Worm (Caenorhabditis elegans): ENCODE measurements around the gene W03G1.5.

Gene W03G1.5

ce11 chrIV:522566-522965 lies 16.3 kb upstream of the W03G1.5 start:
- no peak for TF ChIP-seq tra-4 (tag; optimal IDR thresholded peaks at IDR 0.05)
- TF ChIP-seq flt-1 (GFP tag; IDR thresholded peaks at IDR 0.05) = no peak
- no peak for TF ChIP-seq ets-7 (tag; optimal IDR thresholded peaks at IDR 0.05)
- TF ChIP-seq hmg-4 (GFP tag; optimal IDR thresholded peaks at IDR 0.05) = no peak
- no peak for TF ChIP-seq scrt-1 (GFP tag; IDR thresholded peaks at IDR 0.05)
- TF ChIP-seq hmbx-1 (tag; optimal IDR thresholded peaks at IDR 0.05) = no peak
- TF ChIP-seq hnd-1 (tag; optimal IDR thresholded peaks at IDR 0.05) = no peak
- no peak for TF ChIP-seq B0310.2 (tag; optimal IDR thresholded peaks at IDR 0.05)
- TF ChIP-seq pes-1 (GFP tag; IDR thresholded peaks at IDR 0.05) = no peak
- TF ChIP-seq ama-1 (optimal IDR thresholded peaks at IDR 0.05) = no peak
- no peak for TF ChIP-seq sea-1 (GFP tag; conservative IDR thresholded peaks at IDR 0.05)
- no peak for TF ChIP-seq aly-1 (tag; optimal IDR thresholded peaks at IDR 0.05)
- TF ChIP-seq ceh-13 (GFP tag; optimal IDR thresholded peaks at IDR 0.05) = no peak
- no peak for TF ChIP-seq ceh-36 (tag; optimal IDR thresholded peaks at IDR 0.05)
- TF ChIP-seq tbx-37 (GFP tag; conservative IDR thresholded peaks at IDR 0.05) = no peak
- TF ChIP-seq tbx-11 (GFP tag; IDR thresholded peaks at IDR 0.05) = no peak
- no peak for TF ChIP-seq F13C5.2 (tag; optimal IDR thresholded peaks at IDR 0.05)

- TF ChIP-seq aly-1 (tag; optimal IDR thresholded peaks at IDR 0.05) (no peak), F13C5.2 (tag; optimal IDR thresholded peaks at IDR 0.05) (peak; percentile 29), tra-4 (tag; optimal IDR thresholded peaks at IDR 0.05) (no peak)
Measured at ce11 chrIV:519409-519808, 13.1 kb upstream of the W03G1.5 start, which contains the start of gene pig-1. TSS of gene pig-1 (minus strand) at chrIV:519457.

- TF ChIP-seq ama-1 (optimal IDR thresholded peaks at IDR 0.05) (no peak), scrt-1 (GFP tag; IDR thresholded peaks at IDR 0.05) (no peak), aly-1 (tag; optimal IDR thresholded peaks at IDR 0.05) (no peak), tbx-11 (GFP tag; IDR thresholded peaks at IDR 0.05) (no peak), F13C5.2 (tag; optimal IDR thresholded peaks at IDR 0.05) (no peak), flt-1 (GFP tag; IDR thresholded peaks at IDR 0.05) (no peak), tra-4 (tag; optimal IDR thresholded peaks at IDR 0.05) (no peak), hmbx-1 (tag; optimal IDR thresholded peaks at IDR 0.05) (no peak)
Measured at ce11 chrIV:504495-504894, 1.8 kb downstream of the W03G1.5 start.

ce11 chrIV:497155-497554 lies 9.1 kb downstream of the W03G1.5 start:
- TF ChIP-seq ceh-36 (tag; optimal IDR thresholded peaks at IDR 0.05) (peak; percentile 48), flt-1 (GFP tag; IDR thresholded peaks at IDR 0.05) (no peak), sea-1 (GFP tag; conservative IDR thresholded peaks at IDR 0.05) (no peak), hmbx-1 (tag; optimal IDR thresholded peaks at IDR 0.05) (no peak)

ce11 chrIV:484768-485167 lies 21.5 kb downstream of the W03G1.5 start:
- TF ChIP-seq ceh-36 (tag; optimal IDR thresholded peaks at IDR 0.05) (peak; percentile 58), sea-1 (GFP tag; conservative IDR thresholded peaks at IDR 0.05) (no peak)

- TF ChIP-seq pes-1 (GFP tag; IDR thresholded peaks at IDR 0.05) (no peak), tbx-11 (GFP tag; IDR thresholded peaks at IDR 0.05) (no peak), scrt-1 (GFP tag; IDR thresholded peaks at IDR 0.05) (no peak), ets-7 (tag; optimal IDR thresholded peaks at IDR 0.05) (no peak), B0310.2 (tag; optimal IDR thresholded peaks at IDR 0.05) (no peak), aly-1 (tag; optimal IDR thresholded peaks at IDR 0.05) (no peak), hmbx-1 (tag; optimal IDR thresholded peaks at IDR 0.05) (no peak), F13C5.2 (tag; optimal IDR thresholded peaks at IDR 0.05) (no peak), flt-1 (GFP tag; IDR thresholded peaks at IDR 0.05) (no peak), ceh-13 (GFP tag; optimal IDR thresholded peaks at IDR 0.05) (no peak), ceh-36 (tag; optimal IDR thresholded peaks at IDR 0.05) (no peak), sea-1 (GFP tag; conservative IDR thresholded peaks at IDR 0.05) (no peak)
Measured at ce11 chrIV:484004-484403, 22.3 kb downstream of the W03G1.5 start.

ce11 chrIV:481067-481466 lies 25.2 kb downstream of the W03G1.5 start, which contains the start of gene npr-37:
TSS of gene npr-37 (minus strand) at chrIV:481167.
- no peak for TF ChIP-seq sea-1 (GFP tag; conservative IDR thresholded peaks at IDR 0.05)
- TF ChIP-seq tbx-37 (GFP tag; conservative IDR thresholded peaks at IDR 0.05) = no peak
- no peak for TF ChIP-seq B0310.2 (tag; optimal IDR thresholded peaks at IDR 0.05)
- no peak for TF ChIP-seq scrt-1 (GFP tag; IDR thresholded peaks at IDR 0.05)
- no peak for TF ChIP-seq F13C5.2 (tag; optimal IDR thresholded peaks at IDR 0.05)
- TF ChIP-seq hnd-1 (tag; optimal IDR thresholded peaks at IDR 0.05) = no peak
- TF ChIP-seq ceh-36 (tag; optimal IDR thresholded peaks at IDR 0.05) = no peak
- TF ChIP-seq flt-1 (GFP tag; IDR thresholded peaks at IDR 0.05) = no peak
- no peak for TF ChIP-seq ama-1 (optimal IDR thresholded peaks at IDR 0.05)
- no peak for TF ChIP-seq aly-1 (tag; optimal IDR thresholded peaks at IDR 0.05)
- no peak for TF ChIP-seq pes-1 (GFP tag; IDR thresholded peaks at IDR 0.05)
- TF ChIP-seq tra-4 (tag; optimal IDR thresholded peaks at IDR 0.05) = no peak
- no peak for TF ChIP-seq hmbx-1 (tag; optimal IDR thresholded peaks at IDR 0.05)
- TF ChIP-seq hmg-4 (GFP tag; optimal IDR thresholded peaks at IDR 0.05) = no peak
- no peak for TF ChIP-seq ets-7 (tag; optimal IDR thresholded peaks at IDR 0.05)
- no peak for TF ChIP-seq ceh-13 (GFP tag; optimal IDR thresholded peaks at IDR 0.05)
- TF ChIP-seq tbx-11 (GFP tag; IDR thresholded peaks at IDR 0.05) = no peak

ce11 chrIV:468307-468706 lies 38.0 kb downstream of the W03G1.5 start:
- no peak for TF ChIP-seq sea-1 (GFP tag; conservative IDR thresholded peaks at IDR 0.05)
- no peak for TF ChIP-seq hmg-4 (GFP tag; optimal IDR thresholded peaks at IDR 0.05)
- TF ChIP-seq flt-1 (GFP tag; IDR thresholded peaks at IDR 0.05) = no peak
- no peak for TF ChIP-seq hnd-1 (tag; optimal IDR thresholded peaks at IDR 0.05)
- no peak for TF ChIP-seq ets-7 (tag; optimal IDR thresholded peaks at IDR 0.05)
- TF ChIP-seq ceh-13 (GFP tag; optimal IDR thresholded peaks at IDR 0.05) = no peak
- TF ChIP-seq tbx-37 (GFP tag; conservative IDR thresholded peaks at IDR 0.05) = no peak
- no peak for TF ChIP-seq ama-1 (optimal IDR thresholded peaks at IDR 0.05)
- TF ChIP-seq B0310.2 (tag; optimal IDR thresholded peaks at IDR 0.05) = no peak
- TF ChIP-seq tra-4 (tag; optimal IDR thresholded peaks at IDR 0.05) = no peak
- no peak for TF ChIP-seq pes-1 (GFP tag; IDR thresholded peaks at IDR 0.05)
- TF ChIP-seq hmbx-1 (tag; optimal IDR thresholded peaks at IDR 0.05) = no peak
- no peak for TF ChIP-seq tbx-11 (GFP tag; IDR thresholded peaks at IDR 0.05)
- TF ChIP-seq scrt-1 (GFP tag; IDR thresholded peaks at IDR 0.05) = no peak
- TF ChIP-seq aly-1 (tag; optimal IDR thresholded peaks at IDR 0.05) = no peak
- no peak for TF ChIP-seq ceh-36 (tag; optimal IDR thresholded peaks at IDR 0.05)
- no peak for TF ChIP-seq F13C5.2 (tag; optimal IDR thresholded peaks at IDR 0.05)

All from whole organism, early embryonic.